Worm (Caenorhabditis elegans) whole organism, late embryonic: ENCODE results near the gene T21D9.2.

Source experiments
- C08G9.2 ChIP-seq: sonication (generic microtip); optimal IDR thresholded peaks from 2 replicates; lab custom pipeline; 2016; ENCODE audit warnings: mild to moderate bottlenecking, missing genetic modification characterization, moderate library complexity, missing compliant biosample characterization
- C38D4.7 ChIP-seq: fragments of 200-800 bp; sonication (Bioruptor generic); optimal IDR thresholded peaks from 2 replicates; lab custom pipeline; 2018; ENCODE audit warnings: mild to moderate bottlenecking, missing genetic modification characterization, moderate library complexity, missing compliant biosample characterization
- K02D7.2 ChIP-seq: sonication (generic microtip); optimal IDR thresholded peaks from 2 replicates; lab custom pipeline; 2017; ENCODE audit warnings: mild to moderate bottlenecking, missing genetic modification characterization, missing compliant biosample characterization
- T23F11.4 ChIP-seq: fragments of 200-800 bp; sonication (Bioruptor generic); optimal IDR thresholded peaks from 2 replicates; lab custom pipeline; 2018; ENCODE audit warnings: mild to moderate bottlenecking, missing genetic modification characterization, missing compliant biosample characterization
- ceh-19 ChIP-seq: fragments of 200-800 bp; sonication (Bioruptor generic); optimal IDR thresholded peaks from 2 replicates; lab custom pipeline; 2018; ENCODE audit warnings: mild to moderate bottlenecking, missing genetic modification characterization, missing compliant biosample characterization
- ceh-2 ChIP-seq: sonication (generic microtip); optimal IDR thresholded peaks from 2 replicates; lab custom pipeline; 2016; ENCODE audit warnings: missing genotype, missing genetic modification characterization, missing compliant biosample characterization
- ceh-24 ChIP-seq: sonication (generic microtip); optimal IDR thresholded peaks from 2 replicates; lab custom pipeline; 2016; ENCODE audit warnings: mild to moderate bottlenecking, missing genetic modification characterization, missing compliant biosample characterization
- ceh-30 ChIP-seq: fragments of 150-350 bp; optimal IDR thresholded peaks from 2 replicates; lab custom pipeline; 2014; ENCODE audit warnings: missing biosample characterization, missing genetic modification characterization
- ceh-31 ChIP-seq: sonication (generic microtip); optimal IDR thresholded peaks from 2 replicates; lab custom pipeline; 2016; ENCODE audit warnings: missing genetic modification characterization, missing compliant biosample characterization
- ceh-6 ChIP-seq: fragments of 200-800 bp; sonication (Bioruptor generic); optimal IDR thresholded peaks from 2 replicates; lab custom pipeline; 2018; ENCODE audit warnings: mild to moderate bottlenecking, missing genetic modification characterization, missing compliant biosample characterization
- dve-1 ChIP-seq: sonication (generic microtip); optimal IDR thresholded peaks from 2 replicates; lab custom pipeline; 2017; ENCODE audit warnings: antibody characterized with exemption, mild to moderate bottlenecking, missing genetic modification characterization, missing compliant biosample characterization
- elt-2 ChIP-seq: sonication (generic microtip); optimal IDR thresholded peaks from 2 replicates; lab custom pipeline; 2016; ENCODE audit warnings: missing genetic modification reagents, missing genetic modification characterization, missing compliant biosample characterization
- elt-4 ChIP-seq: sonication (generic microtip); optimal IDR thresholded peaks from 2 replicates; lab custom pipeline; 2016; ENCODE audit warnings: missing genetic modification characterization, missing compliant biosample characterization
- ets-4 ChIP-seq: sonication (generic microtip); optimal IDR thresholded peaks from 2 replicates; lab custom pipeline; 2016; ENCODE audit warnings: missing genetic modification characterization, missing compliant biosample characterization
- fax-1 ChIP-seq: sonication (generic microtip); optimal IDR thresholded peaks from 2 replicates; lab custom pipeline; 2016; ENCODE audit warnings: missing genotype, missing genetic modification characterization, missing compliant biosample characterization
- fkh-10 ChIP-seq: fragments of 150-350 bp; optimal IDR thresholded peaks from 2 replicates; lab custom pipeline; 2014; ENCODE audit warnings: missing biosample characterization, missing genetic modification reagents, missing genetic modification characterization
- fkh-6 ChIP-seq: sonication (generic microtip); optimal IDR thresholded peaks from 2 replicates; lab custom pipeline; 2016; ENCODE audit warnings: missing genetic modification characterization, missing compliant biosample characterization
- gmeb-2 ChIP-seq: sonication (generic microtip); optimal IDR thresholded peaks from 2 replicates; lab custom pipeline; 2016; ENCODE audit warnings: missing genetic modification characterization, inconsistent platforms, missing compliant biosample characterization
- hlh-15 ChIP-seq: sonication (generic microtip); optimal IDR thresholded peaks from 2 replicates; lab custom pipeline; 2016; ENCODE audit warnings: missing genetic modification characterization, missing compliant biosample characterization
- hlh-30 ChIP-seq: sonication (generic microtip); optimal IDR thresholded peaks from 2 replicates; lab custom pipeline; 2017; ENCODE audit warnings: antibody characterized with exemption, missing genetic modification characterization, missing compliant biosample characterization; ENCODE audit not compliant: insufficient read depth
- hlh-8 ChIP-seq: sonication (generic microtip); optimal IDR thresholded peaks from 2 replicates; lab custom pipeline; 2016; ENCODE audit warnings: missing genotype, missing genetic modification characterization, missing compliant biosample characterization
- lin-11 ChIP-seq: fragments of 200-800 bp; sonication (Bioruptor generic); optimal IDR thresholded peaks from 2 replicates; lab custom pipeline; 2018; ENCODE audit warnings: mild to moderate bottlenecking, missing genetic modification characterization, missing compliant biosample characterization
- nfya-1 ChIP-seq: sonication (generic microtip); optimal IDR thresholded peaks from 2 replicates; lab custom pipeline; 2017; ENCODE audit warnings: missing genetic modification characterization, mild to moderate bottlenecking, missing compliant biosample characterization, antibody characterized with exemption, moderate library complexity
- nhr-11 ChIP-seq: fragments of 150-350 bp; optimal IDR thresholded peaks from 2 replicates; lab custom pipeline; 2014; ENCODE audit warnings: missing biosample characterization, missing genetic modification characterization
- nhr-232 ChIP-seq: sonication (generic microtip); optimal IDR thresholded peaks from 2 replicates; lab custom pipeline; 2016; ENCODE audit warnings: missing genetic modification characterization, missing compliant biosample characterization
- npax-4 ChIP-seq: sonication (generic microtip); optimal IDR thresholded peaks from 2 replicates; lab custom pipeline; 2016; ENCODE audit warnings: missing genetic modification characterization, missing compliant biosample characterization
- odd-2 ChIP-seq: sonication (generic microtip); optimal IDR thresholded peaks from 2 replicates; lab custom pipeline; 2017; ENCODE audit warnings: antibody characterized with exemption, mild to moderate bottlenecking, missing genetic modification characterization, missing compliant biosample characterization
- pat-9 ChIP-seq: fragments of 200-800 bp; sonication (Bioruptor generic); optimal IDR thresholded peaks from 2 replicates; lab custom pipeline; 2018; ENCODE audit warnings: mild to moderate bottlenecking, missing genetic modification characterization, moderate library complexity, missing compliant biosample characterization
- pha-2 ChIP-seq: sonication (generic microtip); optimal IDR thresholded peaks from 2 replicates; lab custom pipeline; 2017; ENCODE audit warnings: mild to moderate bottlenecking, missing genetic modification characterization, missing compliant biosample characterization
- pha-4 ChIP-seq: fragments of 150-350 bp; optimal IDR thresholded peaks from 2 replicates; lab custom pipeline; 2018; ENCODE audit warnings: missing biosample characterization, missing genetic modification reagents, missing genetic modification characterization
- pros-1 ChIP-seq: fragments of 150-350 bp; optimal IDR thresholded peaks from 2 replicates; lab custom pipeline; 2014; ENCODE audit warnings: missing biosample characterization, missing genetic modification reagents, missing genetic modification characterization
- ref-2 ChIP-seq: sonication (generic microtip); optimal IDR thresholded peaks from 2 replicates; lab custom pipeline; 2016; ENCODE audit warnings: missing genetic modification characterization, missing compliant biosample characterization
- sdc-2 ChIP-seq: sonication (generic microtip); optimal IDR thresholded peaks from 2 replicates; lab custom pipeline; 2016; ENCODE audit warnings: missing genotype, missing genetic modification characterization, missing compliant biosample characterization
- sox-4 ChIP-seq: sonication (generic microtip); optimal IDR thresholded peaks from 2 replicates; lab custom pipeline; 2017; ENCODE audit warnings: mild to moderate bottlenecking, missing genetic modification characterization, inconsistent platforms, missing compliant biosample characterization
- unc-3 ChIP-seq, 2 experiments: fragments of 200-800 bp in 1 of 2; sonication (Bioruptor generic) in 1 of 2; sonication (generic microtip) in 1 of 2; conservative IDR thresholded peaks in 1 of 2; optimal IDR thresholded peaks in 1 of 2; 2 replicates each; pipeline versions ENCODE4 v1.3.6 to Lab custom; 2016 to 2022; ENCODE audit warnings: missing compliant biosample characterization in 2 of 2, missing genetic modification characterization in 2 of 2, missing genetic modification reagents in 1 of 2
- unc-42 ChIP-seq: sonication (generic microtip); optimal IDR thresholded peaks from 2 replicates; lab custom pipeline; 2016; ENCODE audit warnings: missing genotype, missing genetic modification characterization, missing compliant biosample characterization
- unc-55 ChIP-seq: sonication (generic microtip); optimal IDR thresholded peaks from 2 replicates; lab custom pipeline; 2017; ENCODE audit warnings: missing biosample characterization, missing genetic modification reagents, missing genetic modification characterization
- unc-86 ChIP-seq: sonication (generic microtip); optimal IDR thresholded peaks from 2 replicates; lab custom pipeline; 2016; ENCODE audit warnings: missing genetic modification characterization, missing compliant biosample characterization
- ztf-16 ChIP-seq: sonication (generic microtip); optimal IDR thresholded peaks from 2 replicates; lab custom pipeline; 2017; ENCODE audit warnings: missing genetic modification characterization, missing compliant biosample characterization

The T21D9.2 gene

DNA sequence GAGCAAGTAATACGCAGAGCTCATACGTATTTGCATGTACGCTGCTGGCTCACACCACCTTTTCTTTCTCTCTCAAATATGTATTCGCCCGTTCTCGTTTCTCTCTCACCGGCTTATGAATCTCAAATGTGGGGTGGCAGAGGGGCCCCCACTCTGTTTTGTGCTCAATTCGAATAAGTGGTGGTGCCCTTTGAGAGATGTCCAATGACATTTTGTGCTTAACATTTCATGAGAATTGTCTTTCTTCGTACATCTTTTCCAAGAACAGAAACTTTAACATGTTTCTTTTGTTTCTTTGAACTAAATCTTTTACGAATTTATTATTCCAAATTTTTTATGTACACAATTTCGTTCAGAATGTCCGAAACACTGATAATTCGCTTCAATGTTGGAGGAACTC is 12.7 kb downstream of the T21D9.2 start, which contains the start of gene F49H12.3:
Gene F49H12.3, plus strand, starts transcription at position 357 of the 400 bp plus-strand sequence.
- TF ChIP-seq C08G9.2 (tag; lab: Kevin White, UChicago) (no peak), pros-1 (tag; lab: Kevin White, UChicago) (no peak), elt-2 (no peak), nhr-232 (tag; lab: Kevin White, UChicago) (no peak), fkh-10 (GFP tag; lab: Kevin White, UChicago) (no peak), nfya-1 (no peak), npax-4 (tag; lab: Kevin White, UChicago) (no peak), ceh-24 (tag; lab: Kevin White, UChicago) (no peak)
- TF ChIP-seq, all 69 proteins: peak for 0

DNA sequence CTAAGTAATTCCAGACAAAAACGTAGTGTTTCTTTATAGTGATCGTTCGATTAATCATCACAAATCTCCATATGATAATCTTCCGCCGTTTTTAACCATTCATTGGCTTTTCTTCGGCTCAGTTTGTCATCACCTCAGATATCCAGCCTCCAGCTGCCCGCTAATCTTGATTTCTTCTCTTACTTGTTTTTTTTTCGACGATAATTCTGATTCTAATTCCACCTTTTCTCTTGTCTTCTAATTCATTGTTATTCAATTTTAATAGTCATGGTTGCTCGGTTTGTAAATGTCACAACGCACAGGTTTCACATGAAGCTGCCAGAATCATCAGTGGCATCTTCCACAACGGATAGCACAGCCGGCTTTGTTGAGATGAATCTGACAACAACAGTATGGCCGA is 17.2 kb downstream of the T21D9.2 start, which contains the start of gene F49H12.4:
Gene F49H12.4, plus strand, starts transcription at position 301 of the 400 bp plus-strand sequence.
- TF ChIP-seq sdc-2 (tag; lab: Kevin White, UChicago) (no peak), odd-2 (tag; lab: Kevin White, UChicago) (no peak), ets-4 (no peak), C38D4.7 (GFP tag; lab: Kevin White, UChicago) (no peak), pat-9 (no peak), pha-4 (no peak), sox-4 (tag; lab: Kevin White, UChicago) (no peak), unc-3 (GFP tag; conservative IDR thresholded peaks at IDR 0.05; lab: Robert Waterston, UW) (no peak), unc-3 (tag; optimal IDR thresholded peaks at IDR 0.05; lab: Kevin White, UChicago) (no peak), nhr-11 (no peak), hlh-8 (no peak), unc-55 (GFP tag; lab: Kevin White, UChicago) (no peak)

DNA sequence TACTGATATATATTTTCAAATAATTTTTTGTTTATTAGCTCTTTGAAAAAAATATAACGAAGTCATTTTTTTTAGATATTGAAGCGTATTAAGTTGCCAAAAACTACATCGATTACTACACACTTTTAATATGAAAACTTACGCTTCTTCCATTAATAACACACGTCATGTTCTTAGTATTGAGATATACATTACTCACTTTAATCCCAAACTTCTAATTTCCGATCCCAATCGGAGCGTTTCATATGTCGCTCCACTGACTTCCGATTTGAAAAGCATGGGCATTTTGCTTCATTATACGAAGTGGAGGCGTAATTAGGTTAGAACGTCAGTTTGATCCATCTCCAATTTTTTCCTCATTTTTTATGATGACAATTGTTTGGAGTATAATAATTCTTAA is 17.9 kb downstream of the T21D9.2 start:
- no peak for TF ChIP-seq ceh-31 (tag; lab: Kevin White, UChicago)

DNA sequence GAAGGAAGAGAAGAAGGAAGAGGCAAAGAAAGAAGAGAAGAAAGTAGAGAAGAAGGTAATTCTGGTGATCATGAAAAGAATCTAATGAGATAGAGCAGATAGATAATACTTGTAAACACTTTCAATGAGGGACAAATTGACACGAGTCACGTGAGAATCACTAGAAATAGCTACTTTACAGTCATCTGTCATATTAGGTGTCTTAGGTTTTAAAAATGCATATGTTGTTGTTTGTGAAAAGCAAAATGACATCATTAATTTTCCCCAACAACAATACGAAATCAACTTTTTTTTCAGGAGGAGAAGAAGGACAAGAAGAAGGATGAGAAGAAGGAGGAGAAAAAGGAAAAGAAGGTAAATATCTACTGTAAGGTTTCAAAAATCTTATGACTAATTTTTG is 21.5 kb downstream of the T21D9.2 start:
- TF ChIP-seq hlh-30 (tag; lab: Kevin White, UChicago) (no peak), lin-11 (tag; lab: Kevin White, UChicago) (no peak), ceh-2 (tag; lab: Kevin White, UChicago) (no peak), odd-2 (tag; lab: Kevin White, UChicago) (no peak), ztf-16 (tag; lab: Kevin White, UChicago) (no peak), sox-4 (tag; lab: Kevin White, UChicago) (no peak), C38D4.7 (GFP tag; lab: Kevin White, UChicago) (no peak), T23F11.4 (GFP tag; lab: Kevin White, UChicago) (no peak), ceh-19 (no peak), pha-2 (no peak), ceh-30 (tag; lab: Kevin White, UChicago) (no peak), ceh-6 (no peak), fkh-6 (no peak), pha-4 (no peak), unc-55 (GFP tag; lab: Kevin White, UChicago) (no peak)

DNA sequence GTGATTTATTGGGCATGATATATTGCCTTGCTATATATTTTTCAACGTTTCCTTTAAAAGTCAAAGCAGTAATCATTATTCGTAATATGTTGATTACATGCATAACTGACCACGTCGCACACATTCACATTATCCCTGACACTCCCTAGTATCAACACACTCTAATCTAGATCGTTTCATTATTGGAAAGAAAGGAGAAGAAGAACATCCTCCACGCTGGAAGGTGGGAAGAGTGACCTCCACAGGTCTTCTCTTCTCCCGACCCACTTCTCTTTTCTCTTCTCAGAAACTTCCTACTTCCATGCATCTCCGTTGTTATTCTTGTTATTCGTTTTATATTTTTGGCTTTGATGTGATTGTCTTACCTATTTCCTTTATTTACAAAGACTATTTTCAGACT is 22.6 kb downstream of the T21D9.2 start, which contains the start of gene txdc-12.2:
Gene txdc-12.2, plus strand, starts transcription at position 396 of the 400 bp plus-strand sequence.
- no peak for TF ChIP-seq hlh-30 (tag; lab: Kevin White, UChicago)
- no peak for TF ChIP-seq ceh-31 (tag; lab: Kevin White, UChicago)
- no peak for TF ChIP-seq elt-4 (tag; lab: Kevin White, UChicago)
- TF ChIP-seq ztf-16 (tag; lab: Kevin White, UChicago), result no peak
- TF ChIP-seq pha-4, result no peak
- no peak for TF ChIP-seq ceh-6
- TF ChIP-seq odd-2 (tag; lab: Kevin White, UChicago), result no peak
- TF ChIP-seq fax-1, result no peak
- TF ChIP-seq unc-42 (tag; lab: Kevin White, UChicago), result no peak
- no peak for TF ChIP-seq unc-86
- TF ChIP-seq gmeb-2 (tag; lab: Kevin White, UChicago), result no peak
- TF ChIP-seq hlh-15, result no peak
- TF ChIP-seq pha-2, result no peak
- no peak for TF ChIP-seq sdc-2 (tag; lab: Kevin White, UChicago)
- TF ChIP-seq dve-1, result no peak
- no peak for TF ChIP-seq ref-2 (tag; lab: Kevin White, UChicago)
- no peak for TF ChIP-seq K02D7.2 (tag; lab: Kevin White, UChicago)
